Fruit fly (Drosophila melanogaster): ENCODE measurements around the gene CG18404.

The CG18404 gene

DNA sequence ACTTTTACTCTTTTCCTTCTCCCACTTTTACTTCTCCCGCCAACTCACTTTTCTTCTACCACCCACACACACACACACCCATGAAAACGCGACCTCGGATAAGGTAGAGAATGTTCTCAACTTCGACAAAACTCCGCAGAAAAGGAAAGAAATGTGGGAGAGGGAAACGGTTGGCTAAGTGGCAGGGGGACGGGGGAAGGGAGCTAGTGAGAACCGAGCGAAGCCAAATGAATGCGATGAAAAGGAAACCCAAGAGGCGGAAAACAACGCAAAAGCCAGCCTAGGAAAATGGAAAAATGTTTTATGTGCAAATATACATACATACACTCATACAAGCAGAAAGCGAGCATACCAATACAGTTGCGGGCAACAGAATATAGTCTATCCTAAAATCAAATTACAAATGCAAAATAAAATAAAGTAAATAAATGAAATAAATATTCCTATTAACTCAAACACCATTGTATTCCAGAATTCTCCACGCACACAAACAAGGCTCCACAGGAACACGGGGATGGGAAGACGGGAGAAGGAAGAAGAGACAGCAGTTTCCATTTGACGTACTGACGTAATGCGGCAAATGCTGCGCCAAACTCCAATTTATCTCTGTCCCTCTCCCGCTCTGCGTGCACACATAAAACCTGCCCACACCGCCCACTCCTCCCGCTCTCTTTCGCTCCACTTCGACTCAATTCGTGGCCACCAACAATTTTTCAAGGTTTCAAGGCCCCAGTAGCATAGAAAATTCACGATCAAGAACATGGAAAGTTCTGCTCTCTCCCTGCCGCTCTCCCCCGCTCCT lies 17.5 kb downstream of the CG18404 start:
- TF ChIP-seq Xrp1 (GFP tag; IDR thresholded peaks at IDR 0.05) = 0 out of 2 replicates have a peak, but pooled peaks have one; percentile 5
- TF ChIP-seq corto (GFP tag; optimal IDR thresholded peaks at IDR 0.05) = peak; percentile 17
- no peak for TF ChIP-seq psq (GFP tag; optimal IDR thresholded peaks at IDR 0.05)
- no peak for TF ChIP-seq knrl (GFP tag; IDR thresholded peaks at IDR 0.05; ENCODE audit: partially characterized antibody)
- TF ChIP-seq ems (GFP tag; optimal IDR thresholded peaks at IDR 0.05) = no peak
- peak; percentile 5 for TF ChIP-seq CoRest (tag; optimal IDR thresholded peaks at IDR 0.05)
- no peak for TF ChIP-seq kni (GFP tag; optimal IDR thresholded peaks at IDR 0.05)
- TF ChIP-seq Fer1 (GFP tag; optimal IDR thresholded peaks at IDR 0.05) = no peak
- TF ChIP-seq row (GFP tag; IDR thresholded peaks at IDR 0.05) = peak; percentile 10; the same call in 1 of the 3 replicates
- no peak for TF ChIP-seq tx (GFP tag; optimal IDR thresholded peaks at IDR 0.05)
- peak; percentile 15 for TF ChIP-seq CG11504 (tag; optimal IDR thresholded peaks at IDR 0.05)
- peak; percentile 39 for TF ChIP-seq nerfin-1 (tag; optimal IDR thresholded peaks at IDR 0.05)
- peak; percentile 15 for TF ChIP-seq CG7839 (tag; optimal IDR thresholded peaks at IDR 0.05)
- TF ChIP-seq Atf3 (GFP tag; optimal IDR thresholded peaks at IDR 0.05) = no peak
- no peak for TF ChIP-seq CG30020 (tag; optimal IDR thresholded peaks at IDR 0.05)
- no peak for TF ChIP-seq mam (GFP tag; optimal IDR thresholded peaks at IDR 0.05)
- TF ChIP-seq CG17829 (tag; optimal IDR thresholded peaks at IDR 0.05) = no peak
- no peak for TF ChIP-seq Gug (GFP tag; IDR thresholded peaks at IDR 0.05)
- TF ChIP-seq sisA (GFP tag; IDR thresholded peaks at IDR 0.05) = no peak
- TF ChIP-seq CG31388 (GFP tag; optimal IDR thresholded peaks at IDR 0.05) = no peak
- TF ChIP-seq wek (GFP tag; optimal IDR thresholded peaks at IDR 0.05) = no peak
- TF ChIP-seq CG11696 (GFP tag; IDR thresholded peaks at IDR 0.05) = peak; percentile 74
- no peak for TF ChIP-seq CG13894 (tag; optimal IDR thresholded peaks at IDR 0.05)
- TF ChIP-seq CG4854 (GFP tag; optimal IDR thresholded peaks at IDR 0.05) = no peak
- TF ChIP-seq chn (GFP tag; optimal IDR thresholded peaks at IDR 0.05) = peak; percentile 4
- no peak for TF ChIP-seq zf30C (GFP tag; optimal IDR thresholded peaks at IDR 0.05)
- no peak for TF ChIP-seq CG33557 (GFP tag; optimal IDR thresholded peaks at IDR 0.05)
- TF ChIP-seq CG18599 (GFP tag; optimal IDR thresholded peaks at IDR 0.05) = peak; percentile 19
- peak; percentile 14 for TF ChIP-seq Oli (tag; optimal IDR thresholded peaks at IDR 0.05)
- TF ChIP-seq mld (GFP tag; IDR thresholded peaks at IDR 0.05; ENCODE audit: partially characterized antibody) = no peak
- peak; percentile 9 for TF ChIP-seq gem (tag; optimal IDR thresholded peaks at IDR 0.05)
- TF ChIP-seq Drgx (GFP tag; IDR thresholded peaks at IDR 0.05) = peak; percentile 5; the same call in 1 of the 2 replicates
- TF ChIP-seq Pdp1 (GFP tag; optimal IDR thresholded peaks at IDR 0.05) = peak in 1 of 2 experiments; percentile 15
- TF ChIP-seq Blimp-1 (GFP tag; optimal IDR thresholded peaks at IDR 0.05) = peak; percentile 76
- peak; percentile 59 for TF ChIP-seq Med (GFP tag)
- TF ChIP-seq CG15514 (GFP tag; optimal IDR thresholded peaks at IDR 0.05) = no peak
- TF ChIP-seq lbe (GFP tag; optimal IDR thresholded peaks at IDR 0.05) = peak; percentile 36
- TF ChIP-seq slbo (GFP tag; IDR thresholded peaks at IDR 0.05) = 0 out of 2 replicates have a peak, but pooled peaks have one; percentile 13
- TF ChIP-seq ap (GFP tag; IDR thresholded peaks at IDR 0.05) = no peak
- no peak for TF ChIP-seq Dbx (GFP tag; IDR thresholded peaks at IDR 0.05)
- peak; percentile 52 for TF ChIP-seq Ets65A (GFP tag)
- 0 out of 3 replicates have a peak, but pooled peaks have one; percentile 38 for TF ChIP-seq z (GFP tag; IDR thresholded peaks at IDR 0.05)
- no peak for TF ChIP-seq vvl (GFP tag; IDR thresholded peaks at IDR 0.05)
- TF ChIP-seq Xbp1 (GFP tag; optimal IDR thresholded peaks at IDR 0.05) = no peak
- peak in 1 of 2 experiments; percentile 40 for TF ChIP-seq bsh (GFP tag; optimal IDR thresholded peaks at IDR 0.05)
- no peak for TF ChIP-seq Poxn (GFP tag; IDR thresholded peaks at IDR 0.05)
- TF ChIP-seq CG6254 (GFP tag; optimal IDR thresholded peaks at IDR 0.05) = peak; percentile 44
- no peak for TF ChIP-seq ERR (GFP tag; optimal IDR thresholded peaks at IDR 0.05)
- no peak for TF ChIP-seq Dref (GFP tag; IDR thresholded peaks at IDR 0.05)

All from whole organism, embryonic.